Worm (Caenorhabditis elegans): ENCODE measurements around the gene baf-1.

ce11 chrIII:9450933-9451332, 16.3 kb upstream of the baf-1 start:
- no peak for TF ChIP-seq peb-1 (tag; optimal IDR thresholded peaks at IDR 0.05)
- no peak for TF ChIP-seq unc-39 (tag; optimal IDR thresholded peaks at IDR 0.05)
- no peak for TF ChIP-seq nhr-11 (tag; optimal IDR thresholded peaks at IDR 0.05)
- peak; percentile 42 for TF ChIP-seq nhr-129 (tag; optimal IDR thresholded peaks at IDR 0.05)
- TF ChIP-seq nhr-6 (tag; optimal IDR thresholded peaks at IDR 0.05), result no peak
- no peak for TF ChIP-seq ztf-4 (tag; optimal IDR thresholded peaks at IDR 0.05)
- TF ChIP-seq skn-1 (tag; optimal IDR thresholded peaks at IDR 0.05), result no peak
- TF ChIP-seq C34F6.9 (tag; optimal IDR thresholded peaks at IDR 0.05), result peak; percentile 65
- no peak for TF ChIP-seq elt-3 (tag; optimal IDR thresholded peaks at IDR 0.05)
